Fruit fly (Drosophila melanogaster): ENCODE results near the gene Ent1.

dm6 chr2L:309177-309576 lies 48.5 kb downstream of the Ent1 start:
- peak; percentile 7 for TF ChIP-seq CG33017 (tag; optimal IDR thresholded peaks at IDR 0.05)
- no peak for TF ChIP-seq CG1620 (GFP tag; optimal IDR thresholded peaks at IDR 0.05)
- no peak for TF ChIP-seq CG14711 (tag; optimal IDR thresholded peaks at IDR 0.05)
- no peak for TF ChIP-seq CG7045 (GFP tag; optimal IDR thresholded peaks at IDR 0.05)
- no peak for TF ChIP-seq cic (GFP tag; optimal IDR thresholded peaks at IDR 0.05)
- no peak for TF ChIP-seq pad (GFP tag; optimal IDR thresholded peaks at IDR 0.05)
- peak; percentile 21 for TF ChIP-seq CG7101 (tag; optimal IDR thresholded peaks at IDR 0.05)
- no peak for TF ChIP-seq kay (GFP tag; ENCODE audit: borderline replicate concordance)
